Fruit fly (Drosophila melanogaster): Measurements from ENCODE around the gene Ilp7.
A peak's percentile ranks its signal among the peaks of the same experiment; 100 is the strongest.

DNA sequence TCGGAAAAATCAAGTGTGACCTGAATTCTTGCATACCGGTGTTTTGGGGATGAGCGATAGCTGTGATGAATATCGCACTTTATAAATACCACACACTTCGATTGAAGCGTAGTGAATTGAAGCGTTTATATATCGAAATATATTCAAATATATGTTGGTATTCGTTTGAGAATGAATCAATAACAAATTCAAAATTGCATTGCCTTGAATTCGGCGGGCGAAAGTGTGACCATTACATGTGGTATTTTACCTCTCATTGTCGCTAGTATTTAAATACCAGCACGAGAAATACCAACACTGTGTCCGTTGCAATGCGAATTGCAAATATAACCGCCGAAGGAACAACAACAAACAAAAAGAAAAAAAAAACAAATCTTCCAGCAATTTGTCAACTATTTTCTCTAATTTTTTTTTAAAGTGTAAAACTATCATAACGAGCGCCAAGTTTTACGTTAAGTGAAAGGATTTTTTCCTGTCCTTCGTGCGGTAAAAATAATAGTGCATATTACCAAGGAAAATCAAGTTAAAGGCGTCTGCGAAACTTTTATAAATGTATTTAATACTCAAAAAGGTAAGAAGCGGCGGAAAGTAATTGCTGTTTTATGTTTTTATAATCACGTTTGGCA, 4.2 kb downstream of the Ilp7 start, which contains the start of the genes Parg and Mnt:
- TF ChIP-seq CG6792 (GFP tag; optimal IDR thresholded peaks at IDR 0.05) (no peak), fkh (GFP tag; optimal IDR thresholded peaks at IDR 0.05) (no peak), Met (GFP tag; optimal IDR thresholded peaks at IDR 0.05) (no peak), fd85E (GFP tag; optimal IDR thresholded peaks at IDR 0.05) (no peak), OdsH (GFP tag; optimal IDR thresholded peaks at IDR 0.05) (no peak), Hr39 (GFP tag; optimal IDR thresholded peaks at IDR 0.05) (no peak), CG11294 (GFP tag; IDR thresholded peaks at IDR 0.05) (no peak), cyc (GFP tag; optimal IDR thresholded peaks at IDR 0.05) (no peak), eg (GFP tag; IDR thresholded peaks at IDR 0.05) (peak; percentile 50; the same call in 1 of the 3 replicates), Lpt (GFP tag; optimal IDR thresholded peaks at IDR 0.05) (no peak)
